Worm (Caenorhabditis elegans): ENCODE data around the gene mrpl-51.

mrpl-51 gene

ce11 chrIV:12031003-12031402, at the start of gene mrpl-51, which contains the start of gene T12G3.6:
mrpl-51 (plus strand) TSS chrIV:12031324.
T12G3.6 (minus strand) TSS chrIV:12031271.
- no peak for TF ChIP-seq unc-62 (GFP tag; optimal IDR thresholded peaks at IDR 0.05)

DNA sequence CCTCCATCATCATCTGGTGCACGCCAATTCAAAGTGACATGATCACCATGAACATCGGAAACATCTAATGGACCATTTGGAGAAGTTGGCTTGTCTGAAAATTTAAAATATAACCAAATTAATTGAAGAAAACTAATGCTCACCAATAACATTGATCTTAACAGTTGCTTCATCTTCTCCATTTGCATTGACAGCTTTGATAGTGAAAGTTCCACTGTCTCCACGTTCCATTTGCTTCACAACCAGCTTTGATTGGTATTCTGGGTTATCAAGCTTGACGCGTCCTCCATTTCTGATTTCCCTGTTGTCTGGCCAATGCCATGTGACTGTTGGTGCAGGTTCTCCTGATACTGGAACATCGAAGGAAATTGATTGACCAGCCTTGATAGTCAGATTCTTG, 44.7 kb upstream of the mrpl-51 start:
- TF ChIP-seq unc-62 (GFP tag; optimal IDR thresholded peaks at IDR 0.05), result no peak

ce11 chrIV:12005090-12005770, 25.9 kb upstream of the mrpl-51 start:
- TF ChIP-seq unc-62 (GFP tag; optimal IDR thresholded peaks at IDR 0.05), result no peak

- no peak for TF ChIP-seq unc-62 (GFP tag; optimal IDR thresholded peaks at IDR 0.05)
These were observed 22.0 kb upstream of the mrpl-51 start for ce11 chrIV:12009046-12009674.

- no peak for TF ChIP-seq unc-62 (GFP tag; optimal IDR thresholded peaks at IDR 0.05)
These were observed 20.7 kb upstream of the mrpl-51 start for ce11 chrIV:12010377-12010776.

ce11 chrIV:12010859-12011258, 20.3 kb upstream of the mrpl-51 start, which contains the start of the genes ZK617.26 and unc-22:
ZK617.26 (minus strand) TSS chrIV:12010959.
unc-22 (minus strand) TSS chrIV:12011007.
- TF ChIP-seq unc-62 (GFP tag; optimal IDR thresholded peaks at IDR 0.05), result no peak

- TF ChIP-seq unc-62 (GFP tag; optimal IDR thresholded peaks at IDR 0.05), result no peak
These were observed 18.6 kb upstream of the mrpl-51 start for ce11 chrIV:12012439-12013003.

ce11 chrIV:12013120-12013519, 18.0 kb upstream of the mrpl-51 start, which contains the start of gene spe-17:
spe-17 (plus strand) TSS chrIV:12013420.
- TF ChIP-seq unc-62 (GFP tag; optimal IDR thresholded peaks at IDR 0.05), result no peak

DNA sequence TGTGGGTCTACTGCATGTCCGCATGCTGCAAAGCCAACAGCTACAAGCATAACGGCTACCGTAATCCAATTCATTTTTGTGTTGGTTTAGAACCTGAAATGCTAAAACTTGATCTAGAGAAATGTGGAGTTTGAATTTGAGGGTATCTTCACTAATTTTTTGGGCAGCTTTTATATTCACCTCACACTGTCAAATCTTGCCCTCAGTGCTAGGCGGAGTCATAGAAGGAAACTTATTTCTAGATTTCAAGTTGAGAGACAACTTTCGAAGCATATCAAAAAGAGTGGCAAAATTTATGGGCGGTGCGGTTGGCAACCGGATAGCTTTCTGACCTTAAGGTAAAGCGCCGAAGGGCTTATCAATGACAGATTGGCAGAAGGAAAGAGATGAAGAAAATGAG, 15.5 kb upstream of the mrpl-51 start, which contains the start of gene lips-6:
Gene lips-6, minus strand, starts transcription at position 101 of the 400 bp plus-strand sequence.
- no peak for TF ChIP-seq unc-62 (GFP tag; optimal IDR thresholded peaks at IDR 0.05)

ce11 chrIV:12018920-12019319, 12.2 kb upstream of the mrpl-51 start:
- TF ChIP-seq unc-62 (GFP tag; optimal IDR thresholded peaks at IDR 0.05), result no peak

- no peak for TF ChIP-seq unc-62 (GFP tag; optimal IDR thresholded peaks at IDR 0.05)
These were observed 9.8 kb upstream of the mrpl-51 start for ce11 chrIV:12021360-12021759.

- TF ChIP-seq unc-62 (GFP tag; optimal IDR thresholded peaks at IDR 0.05), result no peak
These were observed 2.0 kb upstream of the mrpl-51 start, which contains the start of gene tgn-38 for ce11 chrIV:12029074-12029473. tgn-38 (minus strand) TSS chrIV:12029174.

ce11 chrIV:12029722-12030182, 1.4 kb upstream of the mrpl-51 start, which contains the start of gene T12G3.11:
T12G3.11 (minus strand) TSS chrIV:12029772.
- TF ChIP-seq unc-62 (GFP tag; optimal IDR thresholded peaks at IDR 0.05), result no peak

DNA sequence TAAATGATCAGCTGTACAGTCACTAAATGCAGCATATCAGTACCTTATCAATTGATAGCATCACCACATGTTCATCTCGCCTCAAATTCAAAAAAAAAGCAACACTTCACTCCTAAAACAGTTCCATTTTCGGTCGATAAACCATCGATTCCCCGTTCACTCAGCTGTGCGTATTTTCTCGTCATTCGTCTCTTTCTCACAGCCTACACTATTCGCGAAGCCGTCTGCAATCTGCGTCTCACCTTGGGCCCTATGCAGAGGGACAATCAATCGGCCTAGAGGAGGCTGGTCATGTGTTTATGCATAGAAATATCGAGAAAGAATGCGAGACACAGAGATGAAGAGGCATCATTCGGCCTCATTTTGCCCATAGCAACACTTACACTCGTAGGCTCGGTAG, 1.3 kb downstream of the mrpl-51 start:
- no peak for TF ChIP-seq unc-62 (GFP tag; optimal IDR thresholded peaks at IDR 0.05)

DNA sequence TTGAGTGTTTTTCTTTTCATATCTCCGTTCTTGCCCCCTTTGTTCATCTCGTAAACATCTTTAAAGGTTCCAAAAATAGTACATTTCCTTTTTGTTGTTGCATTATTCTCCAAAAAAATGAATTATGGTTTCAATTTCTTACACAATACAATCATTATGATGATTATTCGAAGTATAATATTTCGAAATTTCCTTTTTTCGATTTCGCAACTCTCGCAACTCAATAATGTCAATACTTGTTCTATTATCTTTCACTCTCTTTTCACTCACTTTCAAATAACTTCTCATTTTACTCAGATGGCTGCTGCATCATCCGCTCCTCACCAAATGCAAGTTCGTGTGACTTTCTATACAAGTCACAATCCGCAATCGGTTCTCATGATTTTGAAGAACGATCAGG, 2.9 kb downstream of the mrpl-51 start, which contains the start of gene sqst-1:
Gene sqst-1, plus strand, starts transcription at position 298 of the 400 bp plus-strand sequence.
- no peak for TF ChIP-seq unc-62 (GFP tag; optimal IDR thresholded peaks at IDR 0.05)

DNA sequence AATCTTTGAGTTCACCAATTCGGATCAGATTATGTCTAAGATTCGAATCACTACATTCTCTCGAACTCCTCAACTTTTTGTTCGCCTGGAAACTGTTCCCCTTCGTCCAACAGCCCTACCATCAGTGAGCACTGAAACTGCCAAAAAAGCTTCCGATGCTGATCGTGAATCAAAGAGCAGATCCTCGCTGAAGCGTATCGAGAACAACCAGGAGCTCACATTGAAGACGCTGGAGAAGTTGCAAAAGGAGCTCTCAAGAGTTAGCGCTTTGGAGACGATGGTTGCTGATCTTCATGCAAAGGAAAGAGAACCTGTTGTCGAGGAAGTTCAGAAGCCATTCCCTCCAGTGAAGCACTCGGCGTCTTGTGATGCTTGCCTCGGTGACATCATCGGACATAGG, 3.7 kb downstream of the mrpl-51 start:
- TF ChIP-seq unc-62 (GFP tag; optimal IDR thresholded peaks at IDR 0.05), result no peak

All from whole organism, dauer.